Fruit fly (Drosophila melanogaster) whole organism, embryonic: ENCODE measurements around the gene Dyrk2.

Experiments used
- B-H1 ChIP-seq: fragments of 200-800 bp; sonication (Bioruptor generic); IDR thresholded peaks from 3 replicates; pipeline ENCODE4 v1.3.6; 2022; ENCODE audit warnings: missing biosample characterization, missing genetic modification characterization
- Blimp-1 ChIP-seq: fragments of 200-800 bp; sonication (Bioruptor generic); optimal IDR thresholded peaks from 3 replicates; lab custom pipeline; 2018; ENCODE audit warnings: missing biosample characterization, missing genetic modification characterization, mild to moderate bottlenecking, moderate library complexity, missing genetic modification reagents
- CG10147 ChIP-seq: fragments of 200-800 bp; sonication (Bioruptor generic); optimal IDR thresholded peaks from 2 replicates; lab custom pipeline; 2019; ENCODE audit warnings: missing biosample characterization, mild to moderate bottlenecking, missing genetic modification characterization, moderate library complexity
- CG10431 ChIP-seq: fragments of 200-800 bp; sonication (Bioruptor generic); optimal IDR thresholded peaks from 3 replicates; lab custom pipeline; 2018; ENCODE audit warnings: missing biosample characterization, mild to moderate bottlenecking, missing genetic modification characterization
- CG12236 ChIP-seq: fragments of 200-800 bp; sonication (Bioruptor generic); optimal IDR thresholded peaks from 2 replicates; lab custom pipeline; 2016; ENCODE audit warnings: missing biosample characterization, missing genetic modification characterization
- CG13624 ChIP-seq: fragments of 200-800 bp; sonication (Bioruptor generic); optimal IDR thresholded peaks from 2 replicates; lab custom pipeline; 2016; ENCODE audit warnings: missing biosample characterization, missing genetic modification characterization
- CG13775 ChIP-seq: fragments of 200-800 bp; sonication (Bioruptor generic); optimal IDR thresholded peaks from 3 replicates; lab custom pipeline; 2017; ENCODE audit warnings: missing biosample characterization, mild to moderate bottlenecking, missing genetic modification characterization
- CG17612 ChIP-seq: fragments of 200-800 bp; sonication (Bioruptor generic); IDR thresholded peaks from 2 replicates; pipeline ENCODE4 v1.3.6; 2022; ENCODE audit warnings: missing biosample characterization, missing genetic modification characterization
- CG2875 ChIP-seq: fragments of 200-800 bp; sonication (Bioruptor generic); optimal IDR thresholded peaks from 2 replicates; lab custom pipeline; 2017; ENCODE audit warnings: missing biosample characterization, mild to moderate bottlenecking, missing genetic modification characterization, missing genetic modification reagents
- CG31224 ChIP-seq: fragments of 200-800 bp; sonication (Bioruptor generic); IDR thresholded peaks from 2 replicates; pipeline ENCODE4 v1.3.6; 2022; ENCODE audit warnings: missing biosample characterization, missing genetic modification characterization
- CG32772 ChIP-seq: fragments of 200-800 bp; sonication (Bioruptor generic); IDR thresholded peaks from 2 replicates; pipeline ENCODE4 v1.3.6; 2022; ENCODE audit warnings: missing biosample characterization, missing genetic modification characterization
- CG33557 ChIP-seq: fragments of 200-800 bp; sonication (Bioruptor generic); optimal IDR thresholded peaks from 2 replicates; lab custom pipeline; 2019; ENCODE audit warnings: missing biosample characterization, mild to moderate bottlenecking, missing genetic modification characterization, moderate library complexity
- CG4360 ChIP-seq: fragments of 200-800 bp; sonication (Bioruptor generic); IDR thresholded peaks from 2 replicates; pipeline ENCODE4 v1.3.6; 2022; ENCODE audit warnings: missing biosample characterization, missing genetic modification characterization
- CG5953 ChIP-seq: fragments of 200-800 bp; sonication (Bioruptor generic); IDR thresholded peaks from 2 replicates; pipeline ENCODE4 v1.3.6; 2022; ENCODE audit warnings: missing biosample characterization, missing genetic modification characterization
- CG6272 ChIP-seq: fragments of 200-800 bp; sonication (Bioruptor generic); IDR thresholded peaks from 2 replicates; pipeline ENCODE4 v1.3.6; 2022; ENCODE audit warnings: missing biosample characterization, missing genetic modification characterization
- CG7271 ChIP-seq: fragments of 200-800 bp; sonication (Bioruptor generic); optimal IDR thresholded peaks from 2 replicates; lab custom pipeline; 2018; ENCODE audit warnings: missing biosample characterization, mild to moderate bottlenecking, missing genetic modification characterization, moderate library complexity
- CG8290 ChIP-seq, 3 experiments: fragments of 200-800 bp; sonication (Bioruptor generic); optimal IDR thresholded peaks; 2 replicates each; lab custom pipeline; 2016 to 2019; ENCODE audit warnings: missing biosample characterization in 3 of 3, missing genetic modification characterization in 3 of 3, mild to moderate bottlenecking in 2 of 3, moderate library complexity in 1 of 3
- CG9797 ChIP-seq: fragments of 200-800 bp; sonication (Bioruptor generic); optimal IDR thresholded peaks from 3 replicates; lab custom pipeline; 2018; ENCODE audit warnings: missing biosample characterization, mild to moderate bottlenecking, missing genetic modification characterization
- Dp ChIP-seq: fragments of 200-800 bp; sonication (Bioruptor generic); optimal IDR thresholded peaks from 2 replicates; lab custom pipeline; 2018; ENCODE audit warnings: missing biosample characterization, mild to moderate bottlenecking, missing genetic modification characterization, moderate library complexity
- Dref ChIP-seq: fragments of 200-800 bp; sonication (Bioruptor generic); IDR thresholded peaks from 2 replicates; pipeline ENCODE4 v1.3.6; 2022; ENCODE audit warnings: missing biosample characterization, missing genetic modification characterization
- Fer3 ChIP-seq: fragments of 200-800 bp; sonication (Bioruptor generic); optimal IDR thresholded peaks from 2 replicates; lab custom pipeline; 2018; ENCODE audit warnings: missing biosample characterization, mild to moderate bottlenecking, missing genetic modification characterization, moderate library complexity
- HLH54F ChIP-seq: fragments of 200-800 bp; sonication (Bioruptor generic); optimal IDR thresholded peaks from 3 replicates; lab custom pipeline; 2016; ENCODE audit warnings: missing biosample characterization, missing genetic modification characterization
- HLHmδ ChIP-seq: fragments of 200-800 bp; sonication (Bioruptor generic); optimal IDR thresholded peaks from 2 replicates; lab custom pipeline; 2018; ENCODE audit warnings: missing biosample characterization, mild to moderate bottlenecking, missing genetic modification characterization, moderate library complexity
- Hmr ChIP-seq: fragments of 200-800 bp; sonication (Bioruptor generic); optimal IDR thresholded peaks from 3 replicates; lab custom pipeline; 2017; ENCODE audit warnings: mild to moderate bottlenecking, missing biosample characterization, missing genetic modification reagents, missing genetic modification characterization
- Hr51 ChIP-seq, 2 experiments: fragments of 200-800 bp; sonication (Bioruptor generic); optimal IDR thresholded peaks; 2 replicates in 1 of 2; 3 replicates in 1 of 2; lab custom pipeline; 2016 to 2018; ENCODE audit warnings: missing biosample characterization in 2 of 2, missing genetic modification characterization in 2 of 2, mild to moderate bottlenecking in 1 of 2, moderate library complexity in 1 of 2
- Jarid2 ChIP-seq: fragments of 200-800 bp; sonication (Bioruptor generic); optimal IDR thresholded peaks from 3 replicates; lab custom pipeline; 2017; ENCODE audit warnings: mild to moderate bottlenecking, missing biosample characterization, missing genetic modification reagents, missing genetic modification characterization
- Kr ChIP-seq: fragments of 200-800 bp; sonication (Bioruptor generic); optimal IDR thresholded peaks from 2 replicates; lab custom pipeline; 2017; ENCODE audit warnings: missing biosample characterization, mild to moderate bottlenecking, missing genetic modification characterization
- Lim3 ChIP-seq: fragments of 200-800 bp; sonication (Bioruptor generic); IDR thresholded peaks from 2 replicates; pipeline ENCODE4 v1.3.6; 2022; ENCODE audit warnings: missing biosample characterization, missing genetic modification characterization
- Neu2 ChIP-seq: fragments of 200-800 bp; sonication (Bioruptor generic); optimal IDR thresholded peaks from 3 replicates; lab custom pipeline; 2016; ENCODE audit warnings: missing biosample characterization, missing genetic modification characterization, borderline replicate concordance
- Ssrp ChIP-seq: fragments of 200-800 bp; sonication (Bioruptor generic); optimal IDR thresholded peaks from 2 replicates; lab custom pipeline; 2018; ENCODE audit warnings: missing biosample characterization, mild to moderate bottlenecking, missing genetic modification characterization, moderate library complexity
- Vsx1 ChIP-seq: fragments of 200-800 bp; sonication (Bioruptor generic); optimal IDR thresholded peaks from 2 replicates; lab custom pipeline; 2017; ENCODE audit warnings: missing biosample characterization, mild to moderate bottlenecking, missing genetic modification characterization, missing genetic modification reagents
- ac ChIP-seq: fragments of 200-800 bp; sonication (Bioruptor generic); optimal IDR thresholded peaks from 3 replicates; lab custom pipeline; 2017; ENCODE audit warnings: missing biosample characterization, mild to moderate bottlenecking, missing genetic modification characterization
- cg ChIP-seq: fragments of 200-800 bp; sonication (Bioruptor generic); optimal IDR thresholded peaks from 3 replicates; lab custom pipeline; 2019; ENCODE audit warnings: missing biosample characterization, mild to moderate bottlenecking, missing genetic modification characterization, moderate library complexity
- chif ChIP-seq, 2 experiments: fragments of 200-800 bp; sonication (Bioruptor generic); optimal IDR thresholded peaks; 3 replicates each; lab custom pipeline; 2016; ENCODE audit warnings: missing biosample characterization in 2 of 2, missing genetic modification characterization in 2 of 2
- emc ChIP-seq: fragments of 200-800 bp; sonication (Bioruptor generic); optimal IDR thresholded peaks from 2 replicates; lab custom pipeline; 2016; ENCODE audit warnings: missing biosample characterization, missing genetic modification characterization
- en ChIP-seq: fragments of 200-800 bp; sonication (Bioruptor generic); optimal IDR thresholded peaks from 2 replicates; lab custom pipeline; 2016; ENCODE audit warnings: missing biosample characterization, missing genetic modification characterization
- esg ChIP-seq: fragments of 200-800 bp; sonication (Bioruptor generic); conservative IDR thresholded peaks from 2 replicates; pipeline ENCODE4 v1.3.6; 2022; ENCODE audit warnings: missing biosample characterization, missing genetic modification characterization
- ind ChIP-seq: fragments of 200-800 bp; sonication (Bioruptor generic); optimal IDR thresholded peaks from 3 replicates; lab custom pipeline; 2016; ENCODE audit warnings: missing biosample characterization, missing genetic modification characterization
- inv ChIP-seq: fragments of 200-800 bp; sonication (Bioruptor generic); IDR thresholded peaks from 2 replicates; pipeline ENCODE4 v1.3.6; 2022; ENCODE audit warnings: missing biosample characterization, missing genetic modification characterization; ENCODE audit not compliant: partially characterized antibody
- jigr1 ChIP-seq: fragments of 200-800 bp; sonication (Bioruptor generic); IDR thresholded peaks from 3 replicates; pipeline ENCODE4 v1.3.6; 2022; ENCODE audit warnings: missing biosample characterization, missing genetic modification characterization
- knrl ChIP-seq: fragments of 200-800 bp; sonication (Bioruptor generic); IDR thresholded peaks from 3 replicates; pipeline ENCODE4 v1.3.6; 2022; ENCODE audit warnings: missing biosample characterization, missing genetic modification characterization; ENCODE audit not compliant: partially characterized antibody
- pnt ChIP-seq: fragments of 200-800 bp; sonication (Bioruptor generic); optimal IDR thresholded peaks from 3 replicates; lab custom pipeline; 2016; ENCODE audit warnings: missing biosample characterization, missing genetic modification characterization
- row ChIP-seq: fragments of 200-800 bp; sonication (Bioruptor generic); IDR thresholded peaks from 3 replicates; pipeline ENCODE4 v1.3.6; 2022; ENCODE audit warnings: missing biosample characterization, missing genetic modification characterization
- sens ChIP-seq: fragments of 200-800 bp; sonication (Bioruptor generic); peaks from one replicate; lab custom pipeline; 2016; ENCODE audit warnings: missing biosample characterization, missing genetic modification characterization
- shn ChIP-seq: fragments of 200-800 bp; sonication (Bioruptor generic); optimal IDR thresholded peaks from 3 replicates; lab custom pipeline; 2016; ENCODE audit warnings: missing biosample characterization, missing genetic modification characterization
- stwl ChIP-seq: fragments of 200-800 bp; sonication (Bioruptor generic); optimal IDR thresholded peaks from 3 replicates; lab custom pipeline; 2018; ENCODE audit warnings: missing biosample characterization, mild to moderate bottlenecking, missing genetic modification characterization, moderate library complexity
- tin ChIP-seq: fragments of 200-800 bp; sonication (Bioruptor generic); optimal IDR thresholded peaks from 3 replicates; lab custom pipeline; 2016; ENCODE audit warnings: missing biosample characterization, missing genetic modification characterization
- tll ChIP-seq, 2 experiments: fragments of 200-800 bp in 1 of 2; fragments of >200 bp in 1 of 2; sonication (Bioruptor generic) in 1 of 2; optimal IDR thresholded peaks; 2 replicates each; lab custom pipeline; 2017 to 2019; ENCODE audit warnings: missing biosample characterization in 2 of 2, missing genetic modification characterization in 2 of 2, mild to moderate bottlenecking in 1 of 2, moderate library complexity in 1 of 2
- unc-4 ChIP-seq: fragments of 200-800 bp; sonication (Bioruptor generic); IDR thresholded peaks from 2 replicates; pipeline ENCODE4 v1.3.6; 2022; ENCODE audit warnings: missing biosample characterization, missing genetic modification characterization; ENCODE audit not compliant: partially characterized antibody
- zfh1 ChIP-seq: fragments of 200-800 bp; sonication (Bioruptor generic); IDR thresholded peaks from 3 replicates; pipeline ENCODE4 v1.3.6; 2022; ENCODE audit warnings: missing biosample characterization, missing genetic modification characterization

Gene Dyrk2

dm6 chr2L:14236132-14236531, 2.2 kb upstream of the Dyrk2 start (continued):
- TF ChIP-seq Hr51 (GFP tag; optimal IDR thresholded peaks at IDR 0.05; lab: Kevin White, UChicago): no peak
- TF ChIP-seq jigr1 (GFP tag; lab: Robert Waterston, UW): no peak
- no peak for TF ChIP-seq unc-4 (GFP tag; lab: Robert Waterston, UW)
- peak in 1 of 2 experiments; percentile 23 for TF ChIP-seq chif (GFP tag; optimal IDR thresholded peaks at IDR 0.05; lab: Kevin White, UChicago)
- TF ChIP-seq Jarid2: no peak
- peak; percentile 30; the same call in 1 of the 3 replicates for TF ChIP-seq row
- no peak for TF ChIP-seq CG7271
- no peak for TF ChIP-seq Lim3 (GFP tag; lab: Robert Waterston, UW)
- no peak for TF ChIP-seq en (GFP tag; lab: Kevin White, UChicago)
- no peak for TF ChIP-seq CG12236
- TF ChIP-seq Vsx1 (GFP tag; lab: Kevin White, UChicago): no peak
- no peak for TF ChIP-seq Fer3
- TF ChIP-seq Kr: no peak
- no peak for TF ChIP-seq CG17612 (GFP tag; lab: Robert Waterston, UW)
- no peak for TF ChIP-seq CG9797 (GFP tag; lab: Kevin White, UChicago)
- TF ChIP-seq Ssrp: no peak
- TF ChIP-seq Dp (GFP tag; lab: Kevin White, UChicago): no peak
- TF ChIP-seq knrl (GFP tag; lab: Robert Waterston, UW): no peak
- TF ChIP-seq CG10431 (GFP tag; lab: Kevin White, UChicago): no peak
- no peak for TF ChIP-seq CG33557
- no peak for TF ChIP-seq tll (GFP tag; optimal IDR thresholded peaks at IDR 0.05; lab: Kevin White, UChicago)
- TF ChIP-seq CG4360: no peak
- TF ChIP-seq stwl: peak; percentile 3
- TF ChIP-seq CG10147: no peak
- TF ChIP-seq Hmr (GFP tag; lab: Kevin White, UChicago): no peak
- no peak for TF ChIP-seq CG2875 (GFP tag; lab: Kevin White, UChicago)
- TF ChIP-seq tin (GFP tag; lab: Kevin White, UChicago): no peak
- no peak for TF ChIP-seq shn (GFP tag; lab: Kevin White, UChicago)
- peak; percentile 47 for TF ChIP-seq Blimp-1 (GFP tag; lab: Kevin White, UChicago)
- TF ChIP-seq inv (GFP tag; lab: Robert Waterston, UW): no peak
- no peak for TF ChIP-seq B-H1 (GFP tag; lab: Robert Waterston, UW)
- TF ChIP-seq HLHmδ (GFP tag; lab: Kevin White, UChicago): no peak
- TF ChIP-seq esg (GFP tag; lab: Robert Waterston, UW): no peak
- TF ChIP-seq ac (GFP tag; lab: Kevin White, UChicago): no peak
- TF ChIP-seq CG32772 (GFP tag; lab: Robert Waterston, UW): no peak
- 0 out of 3 replicates have a peak, but pooled peaks have one; percentile 9 for TF ChIP-seq zfh1 (GFP tag; lab: Robert Waterston, UW)
- no peak for TF ChIP-seq Neu2
- TF ChIP-seq CG6272 (GFP tag; lab: Robert Waterston, UW): no peak
- no peak for TF ChIP-seq CG31224 (GFP tag; lab: Robert Waterston, UW)
- no peak for TF ChIP-seq HLH54F (GFP tag; lab: Kevin White, UChicago)
- no peak for TF ChIP-seq CG13775 (GFP tag; lab: Kevin White, UChicago)
- no peak for TF ChIP-seq CG8290 (GFP tag; optimal IDR thresholded peaks at IDR 0.05; lab: Kevin White, UChicago)
- TF ChIP-seq CG8290 (tag; optimal IDR thresholded peaks at IDR 0.05; lab: Kevin White, UChicago): no peak
- no peak for TF ChIP-seq CG5953 (GFP tag; lab: Robert Waterston, UW)
- TF ChIP-seq Dref (GFP tag; lab: Robert Waterston, UW): no peak
- TF ChIP-seq pnt (GFP tag; lab: Kevin White, UChicago): no peak
- TF ChIP-seq ind (GFP tag; lab: Kevin White, UChicago): no peak
- TF ChIP-seq cg: no peak
- no peak for TF ChIP-seq CG13624 (GFP tag; lab: Kevin White, UChicago)
- TF ChIP-seq sens (GFP tag; lab: Kevin White, UChicago): peak; percentile 89
- no peak for TF ChIP-seq emc (GFP tag; lab: Kevin White, UChicago)
